Fruit fly (Drosophila melanogaster) whole organism, wandering third instar larva: ENCODE measurements around the gene CG32278.

Experiments used
- Dfd ChIP-seq: fragments of >200 bp; optimal IDR thresholded peaks from 2 replicates; lab custom pipeline; 2017; ENCODE audit warnings: missing biosample characterization, missing genetic modification characterization
- Hr78 ChIP-seq: fragments of >200 bp; optimal IDR thresholded peaks from 2 replicates; lab custom pipeline; 2017; ENCODE audit warnings: missing biosample characterization, missing genetic modification characterization
- OdsH ChIP-seq: fragments of 200-800 bp; sonication (Bioruptor generic); optimal IDR thresholded peaks from 2 replicates; lab custom pipeline; 2016; ENCODE audit warnings: missing biosample characterization, mild to moderate bottlenecking, missing genetic modification characterization
- dsf ChIP-seq: sonication (Bioruptor generic); optimal IDR thresholded peaks from 2 replicates; lab custom pipeline; 2016; ENCODE audit warnings: missing biosample characterization, missing genetic modification characterization, borderline replicate concordance
- foxo ChIP-seq, 2 experiments: fragments of 200-800 bp; sonication (Bioruptor generic); optimal IDR thresholded peaks; 2 replicates in 1 of 2; 3 replicates in 1 of 2; lab custom pipeline; 2016 to 2017; ENCODE audit warnings: missing biosample characterization in 2 of 2, missing genetic modification characterization in 2 of 2
- fru ChIP-seq: fragments of 200-800 bp; sonication (Bioruptor generic); optimal IDR thresholded peaks from 3 replicates; lab custom pipeline; 2016; ENCODE audit warnings: missing biosample characterization, mild to moderate bottlenecking, missing genetic modification characterization
- pan ChIP-seq: fragments of >200 bp; optimal IDR thresholded peaks from 2 replicates; lab custom pipeline; 2017
- psq ChIP-seq: fragments of 200-800 bp; sonication (Bioruptor generic); optimal IDR thresholded peaks from 3 replicates; lab custom pipeline; 2017; ENCODE audit warnings: missing biosample characterization, mild to moderate bottlenecking, missing genetic modification characterization, moderate library complexity

dm6 chr3L:3143383-3143962, 25.6 kb upstream of the CG32278 start, which contains the start of the genes CG11537 and Alg2:
- TF ChIP-seq psq (peak; percentile 0), Hr78 (GFP tag; lab: Kevin White, UChicago) (no peak), fru (GFP tag; lab: Kevin White, UChicago) (no peak), dsf (GFP tag; lab: Kevin White, UChicago) (no peak), OdsH (no peak), pan (no peak), Dfd (GFP tag; lab: Kevin White, UChicago) (no peak), foxo (GFP tag; optimal IDR thresholded peaks at IDR 0.05; lab: Kevin White, UChicago) (peak in 1 of 2 experiments; percentile 27)
